Fruit fly (Drosophila melanogaster) whole organism, prepupa: ENCODE measurements around the gene Msp300.

ENCODE experiments used
- CG34406 ChIP-seq: fragments of 200-800 bp; sonication (Bioruptor generic); optimal IDR thresholded peaks from 3 replicates; lab custom pipeline; 2016; ENCODE audit warnings: missing biosample characterization, missing genetic modification characterization
- CG7368 ChIP-seq: fragments of 200-800 bp; sonication (Bioruptor generic); optimal IDR thresholded peaks from 3 replicates; lab custom pipeline; 2016; ENCODE audit warnings: missing biosample characterization, missing genetic modification characterization
- Eip93F ChIP-seq: fragments of 200-800 bp; sonication (Bioruptor generic); optimal IDR thresholded peaks from 2 replicates; lab custom pipeline; 2016; ENCODE audit warnings: missing biosample characterization, mild to moderate bottlenecking, missing genetic modification characterization
- net ChIP-seq: fragments of 200-800 bp; sonication (Bioruptor generic); optimal IDR thresholded peaks from 3 replicates; lab custom pipeline; 2016; ENCODE audit warnings: missing biosample characterization, missing genetic modification characterization

DNA sequence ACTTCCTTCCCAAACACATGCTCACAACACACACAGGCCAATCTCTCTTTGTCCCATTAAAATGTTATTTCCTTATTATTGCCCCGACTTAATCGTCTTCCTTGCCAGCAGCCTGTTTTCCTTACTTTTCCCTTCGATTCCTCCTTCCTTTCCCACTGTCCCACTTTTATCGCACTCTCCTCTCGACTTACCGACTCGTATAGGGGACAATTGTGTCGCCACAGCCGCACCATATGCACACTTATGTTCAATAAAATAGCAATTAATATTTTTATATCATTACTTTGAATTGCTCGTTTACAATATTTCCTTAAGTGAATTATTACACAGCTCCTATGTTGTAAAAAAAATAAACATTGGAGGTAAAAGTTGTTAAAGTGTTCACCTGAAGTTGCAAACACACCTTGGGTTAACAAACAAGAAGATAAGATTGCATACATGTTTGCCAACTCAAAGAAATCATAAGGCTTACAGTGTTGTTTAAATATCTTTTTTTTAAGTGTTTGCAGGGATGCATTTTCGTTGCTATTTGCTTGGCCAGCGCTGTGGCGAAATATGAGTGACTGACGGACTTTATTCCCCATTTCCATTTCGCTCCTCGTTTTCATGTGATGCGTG lies 13.7 kb upstream of the Msp300 start:
- TF ChIP-seq net (GFP tag; lab: Kevin White, UChicago) (peak; percentile 90), CG7368 (GFP tag; lab: Kevin White, UChicago) (peak; percentile 82), CG34406 (GFP tag; lab: Kevin White, UChicago) (peak; percentile 88), Eip93F (GFP tag; lab: Kevin White, UChicago) (peak; percentile 49)
